Worm (Caenorhabditis elegans) whole organism, L4/young adult: ENCODE data around the gene Y60A9.3.

ENCODE experiments used
- W03F9.2 ChIP-seq: fragments of 150-350 bp; optimal IDR thresholded peaks from 2 replicates; lab custom pipeline; 2014; ENCODE audit warnings: missing biosample characterization, missing genetic modification characterization
- him-1 ChIP-seq: sonication (generic microtip); optimal IDR thresholded peaks from 2 replicates; lab custom pipeline; 2016; ENCODE audit warnings: missing genotype, missing genetic modification reagents, missing genetic modification characterization, missing compliant biosample characterization

DNA sequence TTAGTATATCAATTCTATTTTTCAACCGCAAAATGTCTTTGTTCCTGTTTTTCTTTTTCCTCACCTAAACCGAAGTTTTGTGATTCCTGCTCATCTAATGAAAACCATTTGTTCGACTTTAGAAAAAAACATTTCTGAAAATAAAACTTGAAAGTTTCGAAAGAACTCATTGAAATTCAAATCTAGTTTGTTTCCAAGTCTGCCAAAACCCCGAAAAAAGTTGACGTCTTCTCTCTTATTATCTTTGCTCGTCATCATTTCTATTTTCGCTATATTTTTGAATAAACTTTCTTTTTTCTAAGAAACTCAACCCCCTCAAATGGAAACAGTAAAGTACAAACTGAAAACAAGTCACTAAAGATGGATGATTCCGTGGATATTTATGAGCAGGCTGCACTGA, 22.8 kb downstream of the Y60A9.3 start, which contains the start of gene frpr-17:
- TF ChIP-seq him-1 (tag; lab: Kevin White, UChicago) (no peak), W03F9.2 (tag; lab: Kevin White, UChicago) (no peak)
